Worm (Caenorhabditis elegans) whole organism, L4 larva: ENCODE measurements around the gene hnd-1.

Experiments
- ceh-44 ChIP-seq: fragments of 200-800 bp; sonication (Bioruptor generic); IDR thresholded peaks from 2 replicates; pipeline ENCODE4 v1.3.6; 2022; ENCODE audit warnings: missing genetic modification reagents, missing genetic modification characterization, missing compliant biosample characterization
- ces-1 ChIP-seq: fragments of 150-350 bp; sonication (generic microtip); optimal IDR thresholded peaks from 4 replicates; lab custom pipeline; 2014; ENCODE audit warnings: missing biosample characterization, missing genetic modification reagents, missing genetic modification characterization
- mep-1 ChIP-seq: fragments of 150-350 bp; sonication (generic microtip); optimal IDR thresholded peaks from 3 replicates; lab custom pipeline; 2014; ENCODE audit warnings: missing biosample characterization, missing genetic modification characterization

ce11 chrX:11640463-11640995 is 43.8 kb upstream of the hnd-1 start:
- no peak for TF ChIP-seq mep-1 (tag; lab: Kevin White, UChicago)
- no peak for TF ChIP-seq ceh-44
- TF ChIP-seq ces-1 (GFP tag; lab: Kevin White, UChicago): no peak
